Worm (Caenorhabditis elegans): ENCODE data around the gene Y57A10A.31.

- TF ChIP-seq ama-1 (optimal IDR thresholded peaks at IDR 0.05) (no peak), F13C5.2 (tag; optimal IDR thresholded peaks at IDR 0.05) (no peak), hmbx-1 (tag; optimal IDR thresholded peaks at IDR 0.05) (no peak), scrt-1 (GFP tag; IDR thresholded peaks at IDR 0.05) (no peak), aly-1 (tag; optimal IDR thresholded peaks at IDR 0.05) (no peak)
These were observed 52.5 kb downstream of the Y57A10A.31 start for ce11 chrII:12341566-12342223.

Measured in whole organism, early embryonic.